Fruit fly (Drosophila melanogaster): Measurements from ENCODE around the gene Srp54.
A peak's percentile ranks its signal among the peaks of the same experiment; 100 is the strongest.

Gene Srp54

dm6 chr2L:9921401-9921800, 8.7 kb downstream of the Srp54 start, which contains the start of gene CG4592 (continued):
- TF ChIP-seq sna (GFP tag; IDR thresholded peaks at IDR 0.05; ENCODE audit: partially characterized antibody) (no peak), disco-r (GFP tag; optimal IDR thresholded peaks at IDR 0.05) (no peak), CG31441 (GFP tag; IDR thresholded peaks at IDR 0.05) (no peak), Lim3 (GFP tag; IDR thresholded peaks at IDR 0.05) (no peak), Hmr (GFP tag; optimal IDR thresholded peaks at IDR 0.05) (peak; percentile 67), CG10321 (GFP tag; IDR thresholded peaks at IDR 0.05) (peak; percentile 32; the same call in 1 of the 2 replicates), ro (GFP tag; IDR thresholded peaks at IDR 0.05) (no peak), jigr1 (GFP tag; IDR thresholded peaks at IDR 0.05) (no peak), dm (GFP tag; optimal IDR thresholded peaks at IDR 0.05) (no peak), Dad (GFP tag; optimal IDR thresholded peaks at IDR 0.05) (peak; percentile 14), nau (GFP tag; optimal IDR thresholded peaks at IDR 0.05) (no peak), MTF-1 (GFP tag; optimal IDR thresholded peaks at IDR 0.05; ENCODE audit: borderline replicate concordance) (peak; percentile 26), CG16815 (GFP tag; optimal IDR thresholded peaks at IDR 0.05) (no peak), trem (tag; optimal IDR thresholded peaks at IDR 0.05) (peak; percentile 37), CG17359 (tag; optimal IDR thresholded peaks at IDR 0.05) (no peak), Ada2b (GFP tag; IDR thresholded peaks at IDR 0.05) (peak; percentile 66), oc (tag; optimal IDR thresholded peaks at IDR 0.05) (no peak), vvl (GFP tag; IDR thresholded peaks at IDR 0.05) (peak; percentile 86), Awh (GFP tag; IDR thresholded peaks at IDR 0.05) (no peak), CG10209 (GFP tag; optimal IDR thresholded peaks at IDR 0.05) (peak; percentile 58), Hand (GFP tag; optimal IDR thresholded peaks at IDR 0.05) (peak; percentile 6), CG1603 (tag; optimal IDR thresholded peaks at IDR 0.05) (peak; percentile 67), otp (GFP tag; IDR thresholded peaks at IDR 0.05) (peak; percentile 67; the same call in 1 of the 3 replicates), row (GFP tag; IDR thresholded peaks at IDR 0.05) (peak; percentile 81), CG4404 (GFP tag; IDR thresholded peaks at IDR 0.05) (no peak), NfI (GFP tag; optimal IDR thresholded peaks at IDR 0.05) (peak; percentile 65), Scr (GFP tag; IDR thresholded peaks at IDR 0.05; ENCODE audit: partially characterized antibody) (no peak), CG13624 (GFP tag; optimal IDR thresholded peaks at IDR 0.05) (no peak), wdn (GFP tag; IDR thresholded peaks at IDR 0.05) (0 out of 2 replicates have a peak, but pooled peaks have one; percentile 22), CG30020 (tag; optimal IDR thresholded peaks at IDR 0.05) (peak; percentile 33), Dref (GFP tag; IDR thresholded peaks at IDR 0.05) (no peak), grn (GFP tag; optimal IDR thresholded peaks at IDR 0.05) (no peak), zen2 (GFP tag; IDR thresholded peaks at IDR 0.05; ENCODE audit: partially characterized antibody) (no peak), Ptx1 (GFP tag; IDR thresholded peaks at IDR 0.05) (peak; percentile 43), seq (GFP tag; IDR thresholded peaks at IDR 0.05) (0 out of 2 replicates have a peak, but pooled peaks have one; percentile 30), HLH4C (GFP tag; IDR thresholded peaks at IDR 0.05; ENCODE audit: partially characterized antibody) (no peak), CG4820 (GFP tag; optimal IDR thresholded peaks at IDR 0.05) (peak; percentile 99), pb (GFP tag; optimal IDR thresholded peaks at IDR 0.05) (no peak), Optix (GFP tag; IDR thresholded peaks at IDR 0.05) (0 out of 3 replicates have a peak, but pooled peaks have one; percentile 34), zfh1 (GFP tag; IDR thresholded peaks at IDR 0.05) (peak; percentile 79), CG9797 (GFP tag; optimal IDR thresholded peaks at IDR 0.05) (no peak), CG8290 (GFP tag; optimal IDR thresholded peaks at IDR 0.05) (no peak), CG8290 (tag; optimal IDR thresholded peaks at IDR 0.05) (no peak), Deaf1 (tag; optimal IDR thresholded peaks at IDR 0.05) (peak; percentile 27), caup (GFP tag; optimal IDR thresholded peaks at IDR 0.05; ENCODE audit: severe bottlenecking) (peak; percentile 66), slp2 (GFP tag; optimal IDR thresholded peaks at IDR 0.05) (no peak), CG4360 (GFP tag; IDR thresholded peaks at IDR 0.05) (no peak), dmrt11E (tag; optimal IDR thresholded peaks at IDR 0.05) (peak; percentile 48), CG8478 (optimal IDR thresholded peaks at IDR 0.05) (no peak), CG10565 (GFP tag; optimal IDR thresholded peaks at IDR 0.05) (no peak), lov (optimal IDR thresholded peaks at IDR 0.05) (no peak), lov (GFP tag; IDR thresholded peaks at IDR 0.05) (0 out of 3 replicates have a peak, but pooled peaks have one; percentile 27)

Measured in whole organism, embryonic.